Worm (Caenorhabditis elegans): Measurements from ENCODE around the gene F32A5.4.

Gene F32A5.4

DNA sequence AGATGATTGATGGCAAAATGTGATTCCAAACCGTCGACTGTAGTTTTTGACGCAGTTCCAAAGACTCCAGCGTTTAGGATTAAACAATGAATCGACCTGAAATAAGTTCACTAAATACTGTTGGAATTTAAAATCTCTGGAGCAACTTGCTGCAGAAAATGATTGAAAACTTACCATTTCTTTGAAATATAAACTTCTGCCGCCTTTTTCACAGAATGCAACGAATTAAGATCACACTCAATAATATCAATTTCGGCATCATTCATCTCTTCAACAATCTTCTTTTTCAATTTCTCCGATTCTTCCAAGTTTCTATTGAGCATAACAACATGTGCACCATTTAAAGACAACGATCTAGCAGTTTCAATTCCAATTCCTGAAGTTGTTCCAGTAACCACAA, 21.3 kb upstream of the F32A5.4 start:
- no peak for TF ChIP-seq tbx-11 (GFP tag; IDR thresholded peaks at IDR 0.05)
- TF ChIP-seq pes-1 (GFP tag; IDR thresholded peaks at IDR 0.05), result no peak
- TF ChIP-seq ceh-13 (GFP tag; optimal IDR thresholded peaks at IDR 0.05), result no peak
- no peak for TF ChIP-seq B0310.2 (tag; optimal IDR thresholded peaks at IDR 0.05)
- TF ChIP-seq flt-1 (GFP tag; IDR thresholded peaks at IDR 0.05), result no peak
- no peak for TF ChIP-seq hmg-4 (GFP tag; optimal IDR thresholded peaks at IDR 0.05)
- TF ChIP-seq aly-1 (tag; optimal IDR thresholded peaks at IDR 0.05), result no peak
- no peak for TF ChIP-seq ama-1 (optimal IDR thresholded peaks at IDR 0.05)
- no peak for TF ChIP-seq scrt-1 (GFP tag; IDR thresholded peaks at IDR 0.05)
- no peak for TF ChIP-seq hnd-1 (tag; optimal IDR thresholded peaks at IDR 0.05)
- TF ChIP-seq ceh-36 (tag; optimal IDR thresholded peaks at IDR 0.05), result no peak
- no peak for TF ChIP-seq hmbx-1 (tag; optimal IDR thresholded peaks at IDR 0.05)
- no peak for TF ChIP-seq F13C5.2 (tag; optimal IDR thresholded peaks at IDR 0.05)
- no peak for TF ChIP-seq tbx-37 (GFP tag; conservative IDR thresholded peaks at IDR 0.05)
- no peak for TF ChIP-seq sea-1 (GFP tag; conservative IDR thresholded peaks at IDR 0.05)
- TF ChIP-seq tra-4 (tag; optimal IDR thresholded peaks at IDR 0.05), result no peak
- no peak for TF ChIP-seq ets-7 (tag; optimal IDR thresholded peaks at IDR 0.05)

DNA sequence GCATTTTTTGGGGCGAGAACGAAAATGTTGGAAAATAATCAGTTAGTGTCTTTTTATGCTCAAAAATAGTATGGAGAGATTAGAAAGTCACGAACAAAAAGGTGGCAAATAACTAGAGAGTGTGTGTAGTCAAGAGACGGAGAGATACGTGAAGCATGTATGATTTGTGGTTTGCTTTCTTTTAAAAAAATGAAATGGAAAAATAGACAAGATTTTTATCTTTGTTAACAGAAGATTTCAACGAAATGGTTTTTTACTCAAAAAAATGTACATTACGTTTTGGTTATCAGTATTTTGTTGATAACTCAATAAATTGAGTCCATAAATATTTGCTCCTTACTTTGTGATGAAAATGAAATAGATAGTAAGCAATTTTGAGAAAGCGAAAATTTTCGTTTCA, 20.8 kb upstream of the F32A5.4 start, which contains the start of gene dhs-7:
TSS of gene dhs-7 (minus strand) at position 277 of the 400 bp plus-strand sequence.
- no peak for TF ChIP-seq tra-4 (tag; optimal IDR thresholded peaks at IDR 0.05)
- no peak for TF ChIP-seq pes-1 (GFP tag; IDR thresholded peaks at IDR 0.05)
- TF ChIP-seq F13C5.2 (tag; optimal IDR thresholded peaks at IDR 0.05), result no peak
- no peak for TF ChIP-seq scrt-1 (GFP tag; IDR thresholded peaks at IDR 0.05)
- TF ChIP-seq tbx-37 (GFP tag; conservative IDR thresholded peaks at IDR 0.05), result no peak
- no peak for TF ChIP-seq hmg-4 (GFP tag; optimal IDR thresholded peaks at IDR 0.05)
- no peak for TF ChIP-seq tbx-11 (GFP tag; IDR thresholded peaks at IDR 0.05)
- TF ChIP-seq hmbx-1 (tag; optimal IDR thresholded peaks at IDR 0.05), result no peak
- TF ChIP-seq ama-1 (optimal IDR thresholded peaks at IDR 0.05), result no peak
- TF ChIP-seq hnd-1 (tag; optimal IDR thresholded peaks at IDR 0.05), result no peak
- TF ChIP-seq aly-1 (tag; optimal IDR thresholded peaks at IDR 0.05), result no peak
- TF ChIP-seq B0310.2 (tag; optimal IDR thresholded peaks at IDR 0.05), result no peak
- no peak for TF ChIP-seq ceh-13 (GFP tag; optimal IDR thresholded peaks at IDR 0.05)
- TF ChIP-seq sea-1 (GFP tag; conservative IDR thresholded peaks at IDR 0.05), result no peak

DNA sequence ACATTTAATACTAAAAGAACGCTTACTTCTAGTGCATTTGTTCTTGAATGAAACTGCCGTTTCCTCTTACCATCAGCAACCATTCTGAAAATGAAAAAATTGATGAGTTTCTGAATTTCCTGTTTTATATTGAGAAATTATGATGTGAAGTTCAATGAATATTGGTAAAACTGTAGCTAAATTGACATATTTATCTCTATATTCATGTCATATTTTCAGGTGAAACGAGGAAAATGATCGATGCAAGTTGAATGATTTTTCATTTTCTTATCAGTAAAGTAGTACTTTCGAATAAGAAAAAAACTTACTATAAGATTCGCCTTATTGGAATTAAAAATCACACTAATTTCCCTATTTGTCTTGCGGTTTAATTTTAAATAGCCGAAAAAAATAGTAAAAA, 18.8 kb upstream of the F32A5.4 start, which contains the start of gene E04F6.15:
TSS of gene E04F6.15 (minus strand) at position 101 of the 400 bp plus-strand sequence.
- TF ChIP-seq tbx-37 (GFP tag; conservative IDR thresholded peaks at IDR 0.05), result no peak
- TF ChIP-seq tra-4 (tag; optimal IDR thresholded peaks at IDR 0.05), result no peak
- no peak for TF ChIP-seq tbx-11 (GFP tag; IDR thresholded peaks at IDR 0.05)
- no peak for TF ChIP-seq hmbx-1 (tag; optimal IDR thresholded peaks at IDR 0.05)
- TF ChIP-seq aly-1 (tag; optimal IDR thresholded peaks at IDR 0.05), result no peak
- TF ChIP-seq B0310.2 (tag; optimal IDR thresholded peaks at IDR 0.05), result no peak
- no peak for TF ChIP-seq sea-1 (GFP tag; conservative IDR thresholded peaks at IDR 0.05)
- no peak for TF ChIP-seq pes-1 (GFP tag; IDR thresholded peaks at IDR 0.05)
- no peak for TF ChIP-seq F13C5.2 (tag; optimal IDR thresholded peaks at IDR 0.05)
- no peak for TF ChIP-seq hnd-1 (tag; optimal IDR thresholded peaks at IDR 0.05)
- TF ChIP-seq ceh-13 (GFP tag; optimal IDR thresholded peaks at IDR 0.05), result no peak
- TF ChIP-seq scrt-1 (GFP tag; IDR thresholded peaks at IDR 0.05), result no peak
- TF ChIP-seq hmg-4 (GFP tag; optimal IDR thresholded peaks at IDR 0.05), result no peak
- no peak for TF ChIP-seq flt-1 (GFP tag; IDR thresholded peaks at IDR 0.05)
- no peak for TF ChIP-seq ets-7 (tag; optimal IDR thresholded peaks at IDR 0.05)
- no peak for TF ChIP-seq ama-1 (optimal IDR thresholded peaks at IDR 0.05)
- TF ChIP-seq ceh-36 (tag; optimal IDR thresholded peaks at IDR 0.05), result no peak

DNA sequence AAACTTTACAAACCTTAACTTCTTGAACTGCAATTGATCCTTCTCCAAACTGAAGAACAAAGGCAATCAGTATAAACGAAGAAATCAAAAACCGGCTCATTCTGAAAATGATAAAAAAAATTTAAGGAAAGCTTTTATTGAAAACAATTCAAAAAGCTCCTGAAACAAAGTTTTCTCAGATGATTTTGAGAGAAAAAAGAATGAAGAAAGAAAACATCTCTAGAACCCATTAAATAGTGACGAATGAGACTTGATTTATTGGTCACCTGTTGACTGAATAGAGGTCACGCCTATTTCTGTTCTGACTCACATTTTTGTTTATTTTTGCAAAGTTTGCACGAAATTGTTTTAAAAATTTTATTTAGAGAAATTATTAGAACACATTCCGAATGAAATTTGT, 17.7 kb upstream of the F32A5.4 start, which contains the start of gene E04F6.8:
TSS of gene E04F6.8 (minus strand) at position 101 of the 400 bp plus-strand sequence.
- TF ChIP-seq hmbx-1 (tag; optimal IDR thresholded peaks at IDR 0.05) (no peak), flt-1 (GFP tag; IDR thresholded peaks at IDR 0.05) (no peak), ama-1 (optimal IDR thresholded peaks at IDR 0.05) (no peak), aly-1 (tag; optimal IDR thresholded peaks at IDR 0.05) (no peak), hnd-1 (tag; optimal IDR thresholded peaks at IDR 0.05) (no peak), pes-1 (GFP tag; IDR thresholded peaks at IDR 0.05) (no peak), tbx-11 (GFP tag; IDR thresholded peaks at IDR 0.05) (no peak), tra-4 (tag; optimal IDR thresholded peaks at IDR 0.05) (no peak), scrt-1 (GFP tag; IDR thresholded peaks at IDR 0.05) (no peak), ets-7 (tag; optimal IDR thresholded peaks at IDR 0.05) (no peak), tbx-37 (GFP tag; conservative IDR thresholded peaks at IDR 0.05) (no peak), F13C5.2 (tag; optimal IDR thresholded peaks at IDR 0.05) (no peak)

DNA sequence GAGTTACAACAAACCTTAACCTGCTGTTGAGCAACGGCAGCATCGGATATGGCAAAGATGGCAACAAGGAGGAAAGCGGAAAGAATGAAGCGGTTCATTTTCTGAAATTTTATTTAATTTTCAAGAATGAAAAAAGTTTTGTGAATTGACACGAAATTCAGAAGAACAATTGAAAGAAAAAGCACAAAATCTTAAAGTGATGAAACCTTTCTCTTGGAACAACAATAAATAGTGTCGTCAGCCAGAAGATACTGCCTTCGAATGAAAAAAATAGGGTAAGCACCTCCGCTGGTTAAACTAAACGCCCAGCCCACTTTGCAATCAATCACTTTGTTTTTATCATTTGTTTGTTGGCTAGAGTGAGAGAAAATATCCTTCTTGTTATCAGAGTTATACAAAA, 16.9 kb upstream of the F32A5.4 start, which contains the start of gene E04F6.9:
TSS of gene E04F6.9 (minus strand) at position 101 of the 400 bp plus-strand sequence.
- no peak for TF ChIP-seq ceh-13 (GFP tag; optimal IDR thresholded peaks at IDR 0.05)
- TF ChIP-seq tbx-11 (GFP tag; IDR thresholded peaks at IDR 0.05), result no peak

DNA sequence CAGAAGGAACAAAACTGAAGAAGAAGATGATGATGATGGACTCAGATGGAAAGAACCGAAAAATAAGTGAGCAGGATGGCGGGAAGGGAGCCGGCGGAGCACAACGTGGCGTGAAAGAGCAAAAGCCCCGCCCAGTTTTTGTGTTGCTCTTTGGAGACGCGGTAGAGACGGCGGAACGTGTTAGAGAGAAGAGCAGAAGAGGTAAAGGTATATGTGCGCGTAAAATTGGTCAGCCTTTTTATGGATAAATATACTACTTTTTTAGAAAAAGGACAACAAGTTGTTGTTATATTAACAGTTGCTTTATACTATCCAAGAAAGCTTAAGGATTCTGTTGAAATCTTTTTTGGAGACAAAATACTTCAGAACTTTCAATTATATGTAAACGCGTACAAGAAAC, 11.9 kb upstream of the F32A5.4 start, which contains the start of gene E04F6.10:
TSS of gene E04F6.10 (minus strand) at position 101 of the 400 bp plus-strand sequence.
- TF ChIP-seq hmg-4 (GFP tag; optimal IDR thresholded peaks at IDR 0.05), result no peak
- no peak for TF ChIP-seq tra-4 (tag; optimal IDR thresholded peaks at IDR 0.05)
- TF ChIP-seq F13C5.2 (tag; optimal IDR thresholded peaks at IDR 0.05), result no peak
- no peak for TF ChIP-seq scrt-1 (GFP tag; IDR thresholded peaks at IDR 0.05)
- no peak for TF ChIP-seq aly-1 (tag; optimal IDR thresholded peaks at IDR 0.05)
- TF ChIP-seq hmbx-1 (tag; optimal IDR thresholded peaks at IDR 0.05), result no peak
- no peak for TF ChIP-seq sea-1 (GFP tag; conservative IDR thresholded peaks at IDR 0.05)
- TF ChIP-seq tbx-37 (GFP tag; conservative IDR thresholded peaks at IDR 0.05), result no peak
- TF ChIP-seq pes-1 (GFP tag; IDR thresholded peaks at IDR 0.05), result no peak

DNA sequence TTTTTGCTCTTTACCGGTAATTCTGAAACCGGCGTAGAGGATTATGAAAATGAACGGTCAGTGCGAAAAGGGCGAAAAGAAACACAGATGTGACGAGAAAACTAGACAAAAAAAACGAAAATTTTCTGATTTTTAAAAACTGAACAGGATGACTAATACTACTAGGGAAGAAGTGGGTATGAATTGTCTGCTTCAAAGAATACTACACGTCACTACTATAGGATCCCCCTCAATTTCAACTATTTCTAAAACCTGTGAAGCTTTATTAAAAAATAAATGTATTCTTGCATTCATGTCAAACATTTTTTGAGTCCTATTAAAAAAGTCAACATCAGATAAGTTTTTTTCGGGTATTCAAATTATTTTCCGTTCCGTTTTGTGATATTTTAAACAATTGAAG, 4.9 kb upstream of the F32A5.4 start:
- TF ChIP-seq ceh-13 (GFP tag; optimal IDR thresholded peaks at IDR 0.05) (no peak), sea-1 (GFP tag; conservative IDR thresholded peaks at IDR 0.05) (no peak), aly-1 (tag; optimal IDR thresholded peaks at IDR 0.05) (no peak), tbx-11 (GFP tag; IDR thresholded peaks at IDR 0.05) (no peak), tra-4 (tag; optimal IDR thresholded peaks at IDR 0.05) (no peak), scrt-1 (GFP tag; IDR thresholded peaks at IDR 0.05) (no peak), ama-1 (optimal IDR thresholded peaks at IDR 0.05) (no peak), flt-1 (GFP tag; IDR thresholded peaks at IDR 0.05) (no peak), pes-1 (GFP tag; IDR thresholded peaks at IDR 0.05) (no peak), hnd-1 (tag; optimal IDR thresholded peaks at IDR 0.05) (no peak), hmg-4 (GFP tag; optimal IDR thresholded peaks at IDR 0.05) (no peak), B0310.2 (tag; optimal IDR thresholded peaks at IDR 0.05) (no peak), ets-7 (tag; optimal IDR thresholded peaks at IDR 0.05) (no peak)

Data from whole organism, early embryonic.